Fruit fly (Drosophila melanogaster) S2 (cell line): ENCODE data around the gene fne.

ENCODE experiments used
- CG8478 ChIP-seq: fragments of >200 bp; optimal IDR thresholded peaks from 2 replicates; lab custom pipeline; 2018
- CTCF ChIP-seq, 2 experiments: fragments of >200 bp; optimal IDR thresholded peaks; 2 replicates each; lab custom pipeline; 2018

- TF ChIP-seq CG8478 (lab: Kevin White, UChicago) (no peak), CTCF (optimal IDR thresholded peaks at IDR 0.05; lab: Kevin White, UChicago) (no peak)
Observed at dm6 chrX:12984224-12984623, 66.9 kb downstream of the fne start, which contains the start of gene CG32643.
